Worm (Caenorhabditis elegans) whole organism, L4 larva: ENCODE measurements around the gene ZC196.2.

ENCODE experiments used
- ama-1 ChIP-seq: fragments of 150-350 bp; optimal IDR thresholded peaks from 2 replicates; lab custom pipeline; 2014; ENCODE audit warnings: inconsistent platforms, mixed read lengths
- unc-130 ChIP-seq: sonication (generic microtip); optimal IDR thresholded peaks from 2 replicates; lab custom pipeline; 2016; ENCODE audit warnings: missing genetic modification reagents, missing genetic modification characterization, missing compliant biosample characterization
- zag-1 ChIP-seq: fragments of 150-350 bp; optimal IDR thresholded peaks from 2 replicates; lab custom pipeline; 2014; ENCODE audit warnings: missing biosample characterization, missing genetic modification characterization

DNA sequence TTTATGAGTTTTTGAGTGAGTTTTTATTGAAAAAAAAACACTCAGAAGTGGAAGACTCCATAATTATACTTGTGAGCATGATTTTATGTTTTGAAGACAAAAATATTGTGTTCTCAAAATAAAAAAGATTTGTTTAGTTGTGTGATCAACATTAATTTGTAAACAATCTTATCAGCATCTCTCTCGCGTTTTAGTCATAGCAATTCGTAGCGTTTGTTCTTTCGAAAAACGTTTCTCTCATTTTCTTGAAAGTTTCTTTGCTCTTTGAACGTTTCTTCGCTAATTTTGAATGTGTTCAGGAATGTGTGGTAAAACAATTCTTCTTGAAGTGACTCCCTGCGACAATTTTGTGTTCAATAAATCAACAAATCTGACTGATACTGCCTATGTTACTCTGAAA is at the start of gene ZC196.2:
- no peak for TF ChIP-seq unc-130 (GFP tag; lab: Kevin White, UChicago)
- TF ChIP-seq zag-1 (tag; lab: Kevin White, UChicago) = no peak
- TF ChIP-seq ama-1 (lab: Kevin White, UChicago) = no peak
